Fruit fly (Drosophila melanogaster) whole organism, embryonic: ENCODE measurements around the gene Mnn1.

ENCODE experiments used
- Atf3 ChIP-seq: fragments of 200-800 bp; sonication (Bioruptor generic); optimal IDR thresholded peaks from 3 replicates; lab custom pipeline; 2016; ENCODE audit warnings: missing biosample characterization, missing genetic modification characterization
- CG11247 ChIP-seq: fragments of 200-800 bp; sonication (Bioruptor generic); IDR thresholded peaks from 2 replicates; pipeline ENCODE4 v1.3.6; 2022; ENCODE audit warnings: missing biosample characterization, missing genetic modification characterization
- CG12155 ChIP-seq: fragments of 200-800 bp; sonication (Bioruptor generic); optimal IDR thresholded peaks from 3 replicates; lab custom pipeline; 2016; ENCODE audit warnings: missing biosample characterization, missing genetic modification characterization
- CG12744 ChIP-seq: fragments of 200-800 bp; sonication (Bioruptor generic); optimal IDR thresholded peaks from 2 replicates; lab custom pipeline; 2016; ENCODE audit warnings: missing biosample characterization, missing genetic modification characterization
- CG12942 ChIP-seq: fragments of 200-800 bp; sonication (Bioruptor generic); optimal IDR thresholded peaks from 3 replicates; lab custom pipeline; 2016; ENCODE audit warnings: missing biosample characterization, missing genetic modification characterization
- CG13287 ChIP-seq: fragments of 200-800 bp; sonication (Bioruptor generic); IDR thresholded peaks from 2 replicates; pipeline ENCODE4 v1.3.6; 2022; ENCODE audit warnings: missing biosample characterization, missing genetic modification characterization; ENCODE audit not compliant: partially characterized antibody
- CG14441 ChIP-seq: fragments of 200-800 bp; sonication (Bioruptor generic); IDR thresholded peaks from 2 replicates; pipeline ENCODE4 v1.3.6; 2022; ENCODE audit warnings: missing biosample characterization, missing genetic modification characterization
- CG14965 ChIP-seq: fragments of 200-800 bp; sonication (Bioruptor generic); optimal IDR thresholded peaks from 2 replicates; lab custom pipeline; 2016; ENCODE audit warnings: missing biosample characterization, missing genetic modification characterization, borderline replicate concordance
- CG15696 ChIP-seq: fragments of 200-800 bp; sonication (Bioruptor generic); optimal IDR thresholded peaks from 2 replicates; lab custom pipeline; 2019; ENCODE audit warnings: missing biosample characterization, mild to moderate bottlenecking, missing genetic modification characterization, moderate library complexity
- CG1603 ChIP-seq: fragments of 200-800 bp; sonication (Bioruptor generic); optimal IDR thresholded peaks from 2 replicates; lab custom pipeline; 2019; ENCODE audit warnings: missing biosample characterization, mild to moderate bottlenecking, missing genetic modification characterization, moderate library complexity
- CG16779 ChIP-seq: fragments of 200-800 bp; sonication (Bioruptor generic); IDR thresholded peaks from 2 replicates; pipeline ENCODE4 v1.3.6; 2022; ENCODE audit warnings: missing biosample characterization, missing genetic modification characterization
- CG16815 ChIP-seq: fragments of 200-800 bp; sonication (Bioruptor generic); optimal IDR thresholded peaks from 3 replicates; lab custom pipeline; 2017; ENCODE audit warnings: missing biosample characterization, mild to moderate bottlenecking, missing genetic modification characterization
- CG1792 ChIP-seq: fragments of 200-800 bp; sonication (Bioruptor generic); optimal IDR thresholded peaks from 2 replicates; lab custom pipeline; 2016; ENCODE audit warnings: missing biosample characterization, missing genetic modification characterization
- CG2120 ChIP-seq: fragments of 200-800 bp; sonication (Bioruptor generic); optimal IDR thresholded peaks from 3 replicates; lab custom pipeline; 2016; ENCODE audit warnings: missing biosample characterization, missing genetic modification characterization
- CG2889 ChIP-seq: fragments of 200-800 bp; sonication (Bioruptor generic); IDR thresholded peaks from 3 replicates; pipeline ENCODE4 v1.3.6; 2022; ENCODE audit warnings: missing biosample characterization, missing genetic modification characterization
- CG31388 ChIP-seq: fragments of 200-800 bp; sonication (Bioruptor generic); optimal IDR thresholded peaks from 2 replicates; lab custom pipeline; 2016; ENCODE audit warnings: missing biosample characterization, missing genetic modification characterization
- CG31441 ChIP-seq: fragments of 200-800 bp; sonication (Bioruptor generic); IDR thresholded peaks from 2 replicates; pipeline ENCODE4 v1.3.6; 2022; ENCODE audit warnings: missing biosample characterization, missing genetic modification characterization
- CG3163 ChIP-seq: fragments of 200-800 bp; sonication (Bioruptor generic); optimal IDR thresholded peaks from 3 replicates; lab custom pipeline; 2016; ENCODE audit warnings: missing biosample characterization, missing genetic modification characterization
- CG3281 ChIP-seq: fragments of 200-800 bp; sonication (Bioruptor generic); optimal IDR thresholded peaks from 3 replicates; lab custom pipeline; 2017; ENCODE audit warnings: missing biosample characterization, mild to moderate bottlenecking, missing genetic modification characterization
- CG3726 ChIP-seq: fragments of 200-800 bp; sonication (Bioruptor generic); IDR thresholded peaks from 3 replicates; pipeline ENCODE4, ENCODE4 v1.3.6; 2022; ENCODE audit warnings: missing biosample characterization, missing genetic modification characterization
- CG3995 ChIP-seq: fragments of 200-800 bp; sonication (Bioruptor generic); optimal IDR thresholded peaks from 3 replicates; lab custom pipeline; 2016; ENCODE audit warnings: missing biosample characterization, missing genetic modification characterization
- CG6254 ChIP-seq: fragments of 200-800 bp; sonication (Bioruptor generic); optimal IDR thresholded peaks from 3 replicates; lab custom pipeline; 2017; ENCODE audit warnings: mild to moderate bottlenecking, missing biosample characterization, missing genetic modification reagents, missing genetic modification characterization
- CG6683 ChIP-seq: fragments of 200-800 bp; sonication (Bioruptor generic); optimal IDR thresholded peaks from 2 replicates; lab custom pipeline; 2017; ENCODE audit warnings: missing biosample characterization, mild to moderate bottlenecking, missing genetic modification characterization, missing genetic modification reagents
- CG6791 ChIP-seq: fragments of 200-800 bp; sonication (Bioruptor generic); IDR thresholded peaks from 3 replicates; pipeline ENCODE4 v1.3.6; 2022; ENCODE audit warnings: missing biosample characterization, missing genetic modification characterization; ENCODE audit not compliant: partially characterized antibody
- CG8478 ChIP-seq: fragments of >200 bp; optimal IDR thresholded peaks from 2 replicates; lab custom pipeline; 2018
- Dll ChIP-seq: fragments of 200-800 bp; sonication (Bioruptor generic); IDR thresholded peaks from 4 replicates; pipeline ENCODE4 v1.3.6; 2022; ENCODE audit warnings: missing biosample characterization, missing genetic modification characterization; ENCODE audit not compliant: partially characterized antibody
- Drgx ChIP-seq: fragments of 200-800 bp; sonication (Bioruptor generic); IDR thresholded peaks from 2 replicates; pipeline ENCODE4 v1.3.6; 2022; ENCODE audit warnings: missing biosample characterization, missing genetic modification characterization
- Gsc ChIP-seq: fragments of 200-800 bp; sonication (Bioruptor generic); IDR thresholded peaks from 2 replicates; pipeline ENCODE4 v1.3.6; 2022; ENCODE audit warnings: missing biosample characterization, missing genetic modification characterization
- HmgZ ChIP-seq: fragments of 200-800 bp; sonication (Bioruptor generic); optimal IDR thresholded peaks from 2 replicates; lab custom pipeline; 2018; ENCODE audit warnings: missing biosample characterization, mild to moderate bottlenecking, missing genetic modification characterization
- Neu2 ChIP-seq: fragments of 200-800 bp; sonication (Bioruptor generic); optimal IDR thresholded peaks from 3 replicates; lab custom pipeline; 2016; ENCODE audit warnings: missing biosample characterization, missing genetic modification characterization, borderline replicate concordance
- Nf-YB ChIP-seq: fragments of 200-800 bp; sonication (Bioruptor generic); optimal IDR thresholded peaks from 3 replicates; lab custom pipeline; 2019; ENCODE audit warnings: missing biosample characterization, mild to moderate bottlenecking, missing genetic modification characterization, moderate library complexity
- Nf-YC ChIP-seq: fragments of 200-800 bp; optimal IDR thresholded peaks from 3 replicates; lab custom pipeline; 2019; ENCODE audit warnings: missing biosample characterization, mild to moderate bottlenecking, missing genetic modification characterization, moderate library complexity
- Ravus ChIP-seq: fragments of 200-800 bp; sonication (Bioruptor generic); IDR thresholded peaks from 2 replicates; pipeline ENCODE4 v1.3.6; 2022; ENCODE audit warnings: missing biosample characterization, missing genetic modification characterization
- Sry-β ChIP-seq: fragments of 200-800 bp; sonication (Bioruptor generic); optimal IDR thresholded peaks from 2 replicates; lab custom pipeline; 2018; ENCODE audit warnings: missing biosample characterization, mild to moderate bottlenecking, missing genetic modification characterization, moderate library complexity
- Tbp ChIP-seq: fragments of >200 bp; optimal IDR thresholded peaks from 2 replicates; lab custom pipeline; 2018; ENCODE audit warnings: missing biosample characterization, missing genetic modification characterization
- ara ChIP-seq: fragments of 200-800 bp; sonication (Bioruptor generic); IDR thresholded peaks from 2 replicates; pipeline ENCODE4 v1.3.6; 2022; ENCODE audit warnings: missing biosample characterization, missing genetic modification characterization
- az2 ChIP-seq: fragments of 200-800 bp; sonication (Bioruptor generic); optimal IDR thresholded peaks from 3 replicates; lab custom pipeline; 2016; ENCODE audit warnings: missing biosample characterization, missing genetic modification characterization
- chm ChIP-seq: fragments of 200-800 bp; sonication (Bioruptor generic); IDR thresholded peaks from 2 replicates; pipeline ENCODE4 v1.3.6; 2022; ENCODE audit warnings: missing biosample characterization, missing genetic modification characterization
- dmrt11E ChIP-seq: fragments of 200-800 bp; sonication (Bioruptor generic); optimal IDR thresholded peaks from 3 replicates; lab custom pipeline; 2018; ENCODE audit warnings: missing biosample characterization, mild to moderate bottlenecking, missing genetic modification characterization, moderate library complexity
- insv ChIP-seq, 2 experiments: fragments of 200-800 bp; sonication (Bioruptor generic); optimal IDR thresholded peaks; 3 replicates each; lab custom pipeline; 2016 to 2018; ENCODE audit warnings: missing biosample characterization in 2 of 2, missing genetic modification characterization in 2 of 2
- lola ChIP-seq, 3 experiments: fragments of >200 bp in 2 of 3; fragments of 200-800 bp in 1 of 3; sonication (Bioruptor generic) in 1 of 3; optimal IDR thresholded peaks; 2 replicates each; lab custom pipeline; 2017 to 2019; ENCODE audit warnings: missing biosample characterization in 3 of 3, missing genetic modification characterization in 3 of 3, mild to moderate bottlenecking in 1 of 3, moderate library complexity in 1 of 3
- maf-S ChIP-seq: fragments of 200-800 bp; sonication (Bioruptor generic); optimal IDR thresholded peaks from 2 replicates; lab custom pipeline; 2016; ENCODE audit warnings: missing biosample characterization, missing genetic modification characterization
- mld ChIP-seq: fragments of 200-800 bp; sonication (Bioruptor generic); IDR thresholded peaks from 3 replicates; pipeline ENCODE4 v1.3.6; 2022; ENCODE audit warnings: missing biosample characterization, missing genetic modification characterization; ENCODE audit not compliant: partially characterized antibody
- otp ChIP-seq: fragments of 200-800 bp; sonication (Bioruptor generic); IDR thresholded peaks from 3 replicates; pipeline ENCODE4, ENCODE4 v1.3.6; 2022; ENCODE audit warnings: missing biosample characterization, missing genetic modification characterization
- pb ChIP-seq: fragments of 200-800 bp; sonication (Bioruptor generic); optimal IDR thresholded peaks from 3 replicates; lab custom pipeline; 2016; ENCODE audit warnings: missing biosample characterization, missing genetic modification characterization
- pum ChIP-seq: fragments of 200-800 bp; sonication (Bioruptor generic); optimal IDR thresholded peaks from 2 replicates; lab custom pipeline; 2016; ENCODE audit warnings: missing biosample characterization, missing genetic modification characterization
- pzg ChIP-seq: fragments of 200-800 bp; sonication (Bioruptor generic); optimal IDR thresholded peaks from 3 replicates; lab custom pipeline; 2018; ENCODE audit warnings: missing biosample characterization, mild to moderate bottlenecking, missing genetic modification characterization, moderate library complexity
- sim ChIP-seq: fragments of 200-800 bp; sonication (Bioruptor generic); IDR thresholded peaks from 2 replicates; pipeline ENCODE4 v1.3.6; 2022; ENCODE audit warnings: missing biosample characterization, missing genetic modification characterization
- tap ChIP-seq: fragments of 200-800 bp; optimal IDR thresholded peaks from 3 replicates; lab custom pipeline; 2019; ENCODE audit warnings: missing biosample characterization, mild to moderate bottlenecking, missing genetic modification characterization, moderate library complexity
- yki ChIP-seq: fragments of >200 bp; optimal IDR thresholded peaks from 3 replicates; lab custom pipeline; 2018

The Mnn1 gene

DNA sequence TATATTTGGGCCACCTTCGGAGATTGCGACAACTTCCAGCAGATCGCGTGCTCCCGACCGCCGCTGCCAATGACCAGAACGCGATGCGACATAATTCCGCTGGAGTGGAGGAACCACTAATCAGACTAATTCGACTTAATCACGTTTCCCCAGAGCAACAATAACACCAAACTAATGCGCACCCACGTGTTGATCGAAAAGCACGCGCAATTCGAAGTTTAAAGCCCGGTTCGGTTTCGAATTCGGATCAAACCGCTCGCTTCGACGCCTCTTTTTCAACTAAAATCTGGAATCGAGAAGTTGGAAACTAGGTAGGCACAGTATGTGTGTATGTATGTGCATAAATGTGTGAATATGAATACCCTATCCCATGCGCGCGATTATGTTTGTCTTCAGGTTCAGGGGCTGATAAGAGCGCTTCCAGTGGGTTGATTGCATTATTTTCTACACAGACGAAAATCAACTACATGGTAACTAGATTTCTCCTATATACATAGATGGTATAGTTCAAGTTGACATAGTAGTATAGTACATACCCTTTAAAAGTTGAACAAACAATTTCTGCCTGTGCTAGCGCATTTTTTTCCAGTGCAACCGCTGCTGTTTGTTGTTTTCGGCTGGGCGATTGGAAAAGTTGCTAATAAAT lies 32.4 kb upstream of the Mnn1 start, which contains the start of gene Gart (continued):
- TF ChIP-seq CG1603 (tag; lab: Kevin White, UChicago) (peak; percentile 80), CG12942 (GFP tag; lab: Kevin White, UChicago) (peak; percentile 42), CG6683 (GFP tag; lab: Kevin White, UChicago) (no peak), Sry-β (GFP tag; lab: Kevin White, UChicago) (no peak), yki (lab: Kevin White, UChicago) (no peak), CG3163 (GFP tag; lab: Kevin White, UChicago) (peak; percentile 51), HmgZ (tag; lab: Kevin White, UChicago) (peak; percentile 81), ara (GFP tag; lab: Robert Waterston, UW) (no peak; the same call in 1 of the 2 replicates), Tbp (GFP tag; lab: Kevin White, UChicago) (no peak), CG16779 (no peak), Nf-YB (peak; percentile 65), maf-S (GFP tag; lab: Kevin White, UChicago) (peak; percentile 76), tap (tag; lab: Kevin White, UChicago) (no peak), CG12155 (peak; percentile 60), Drgx (GFP tag; lab: Robert Waterston, UW) (peak; percentile 52; the same call in 1 of the 2 replicates), Neu2 (no peak), otp (GFP tag; lab: Robert Waterston, UW) (peak; percentile 70; the same call in 2 of the 3 replicates), chm (GFP tag; lab: Robert Waterston, UW) (peak; percentile 42), CG15696 (no peak), CG14965 (peak; percentile 17), CG31388 (GFP tag; lab: Kevin White, UChicago) (no peak), CG3995 (GFP tag; lab: Kevin White, UChicago) (no peak), sim (peak; percentile 60; the same call in 1 of the 2 replicates), pum (peak; percentile 64), CG2889 (GFP tag; lab: Robert Waterston, UW) (peak; percentile 68; the same call in 2 of the 3 replicates), Atf3 (peak; percentile 61), pb (GFP tag; lab: Kevin White, UChicago) (peak; percentile 28), CG14441 (0 out of 2 replicates have a peak, but pooled peaks have one; percentile 30), CG2120 (peak; percentile 89), CG1792 (GFP tag; lab: Kevin White, UChicago) (peak; percentile 75), dmrt11E (peak; percentile 24), pzg (GFP tag; lab: Kevin White, UChicago) (no peak), CG3281 (GFP tag; lab: Kevin White, UChicago) (peak; percentile 41), lola (GFP tag; optimal IDR thresholded peaks at IDR 0.05; lab: Kevin White, UChicago) (peak in 1 of 3 experiments; percentile 58), CG11247 (0 out of 2 replicates have a peak, but pooled peaks have one; percentile 52), CG8478 (lab: Kevin White, UChicago) (no peak), CG6791 (GFP tag; lab: Robert Waterston, UW) (no peak), CG13287 (peak; percentile 15; the same call in 1 of the 2 replicates), CG3726 (GFP tag; lab: Robert Waterston, UW) (no peak), CG6254 (GFP tag; lab: Kevin White, UChicago) (no peak), Ravus (GFP tag; lab: Robert Waterston, UW) (no peak; the same call in 1 of the 2 replicates), Nf-YC (tag; lab: Kevin White, UChicago) (no peak), Gsc (GFP tag; lab: Robert Waterston, UW) (no peak), CG12744 (GFP tag; lab: Kevin White, UChicago) (peak; percentile 57), Dll (GFP tag; lab: Robert Waterston, UW) (no peak), az2 (GFP tag; lab: Kevin White, UChicago) (peak; percentile 57), insv (GFP tag; optimal IDR thresholded peaks at IDR 0.05; lab: Kevin White, UChicago) (peak in 1 of 2 experiments; percentile 1), CG31441 (GFP tag; lab: Robert Waterston, UW) (no peak), mld (GFP tag; lab: Robert Waterston, UW) (no peak), CG16815 (GFP tag; lab: Kevin White, UChicago) (peak; percentile 0)
